Worm (Caenorhabditis elegans): ENCODE data around the gene F23A7.4.
"Not testable (repeated sequence)": the region's sequence is repeated elsewhere in the genome, so short reads cannot be mapped to it uniquely, and the experiment has no call there.

The F23A7.4 gene

ce11 chrX:16219710-16220109 lies 7.3 kb downstream of the F23A7.4 start, which contains the start of gene F23A7.3:
Gene F23A7.3 (plus strand): TSS chrX:16220010.
- TF ChIP-seq hlh-12 (tag; optimal IDR thresholded peaks at IDR 0.05); cebp-2 (GFP tag; IDR thresholded peaks at IDR 0.05); nfya-1 (tag; optimal IDR thresholded peaks at IDR 0.05; ENCODE audit: borderline replicate concordance, insufficient read depth): not testable (repeated sequence)

- no peak for TF ChIP-seq T26A5.8 (tag; optimal IDR thresholded peaks at IDR 0.05)
- TF ChIP-seq snpc-1.3 (tag; optimal IDR thresholded peaks at IDR 0.05; ENCODE audit: insufficient read depth): no peak
- no peak for TF ChIP-seq ztf-22 (GFP tag; optimal IDR thresholded peaks at IDR 0.05)
- no peak for TF ChIP-seq egl-44 (GFP tag; IDR thresholded peaks at IDR 0.05)
- TF ChIP-seq nfyb-1 (GFP tag; IDR thresholded peaks at IDR 0.05): no peak
- TF ChIP-seq F22D6.2 (tag; optimal IDR thresholded peaks at IDR 0.05): no peak
- no peak for TF ChIP-seq ztf-25 (GFP tag; IDR thresholded peaks at IDR 0.05)
Observed at ce11 chrX:16228622-16229021, 16.2 kb downstream of the F23A7.4 start, which contains the start of gene F23A7.5. Gene F23A7.5 (plus strand): TSS chrX:16228922.

DNA sequence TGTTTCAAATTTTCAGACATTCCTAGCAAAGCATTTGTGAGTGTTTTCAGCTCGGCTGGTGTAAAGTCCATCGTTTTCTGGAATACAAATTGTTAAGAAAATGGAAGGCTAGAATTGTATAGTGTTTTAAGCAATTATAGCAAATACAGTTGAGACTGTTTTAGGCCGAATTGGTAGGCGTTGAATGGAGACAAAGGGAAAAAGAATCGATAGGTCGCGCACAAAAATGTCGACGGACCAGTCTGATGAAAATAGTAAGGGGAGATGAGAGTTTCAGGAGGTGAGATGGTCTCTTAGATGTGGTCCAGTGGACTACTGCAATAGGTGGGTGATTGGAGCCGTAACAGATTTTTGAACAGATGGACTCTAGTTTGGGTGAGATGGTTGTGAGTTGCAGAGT lies 28.2 kb downstream of the F23A7.4 start:
- TF ChIP-seq ceh-100 (GFP tag; IDR thresholded peaks at IDR 0.05) (no peak), let-526 (GFP tag; IDR thresholded peaks at IDR 0.05) (no peak), lin-26 (GFP tag; IDR thresholded peaks at IDR 0.05) (no peak)

ce11 chrX:16243129-16243528 lies 30.7 kb downstream of the F23A7.4 start:
- TF ChIP-seq zfh-2 (GFP tag; conservative IDR thresholded peaks at IDR 0.05) (peak; percentile 81), C06A6.2 (GFP tag; conservative IDR thresholded peaks at IDR 0.05) (no peak)

DNA sequence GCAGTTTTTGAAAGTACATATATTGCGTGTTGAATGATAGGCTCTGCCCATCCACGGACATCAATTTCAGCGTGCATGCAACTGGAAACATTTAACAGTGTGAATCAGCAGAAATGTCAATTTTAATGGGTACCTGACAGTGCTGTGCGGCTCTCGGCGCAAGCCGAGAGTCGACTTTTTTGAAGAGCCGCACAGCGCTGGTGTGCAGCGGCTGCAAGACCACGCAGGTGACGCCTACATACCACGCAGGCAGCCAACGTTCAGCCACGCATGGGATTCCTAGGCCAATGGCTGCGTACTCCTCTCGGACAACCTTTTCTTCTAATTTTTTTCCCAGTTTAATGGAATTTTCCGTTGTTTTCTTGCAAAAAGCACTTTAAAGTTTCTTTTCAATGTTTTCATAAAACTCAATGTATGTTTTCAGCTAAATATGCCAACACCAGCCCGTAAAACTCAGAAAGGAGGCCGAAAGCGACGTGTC lies 32.4 kb downstream of the F23A7.4 start, which contains the start of gene W10G6.1:
W10G6.1 (plus strand) TSS at position 431 of the 481 bp plus-strand sequence.
- TF ChIP-seq zfh-2 (GFP tag; conservative IDR thresholded peaks at IDR 0.05) (peak; percentile 52; the same call in 1 of the 2 replicates), dox-1 (GFP tag; IDR thresholded peaks at IDR 0.05) (no peak), athp-1 (tag; optimal IDR thresholded peaks at IDR 0.05) (no peak), sea-2 (GFP tag; IDR thresholded peaks at IDR 0.05) (no peak)

- TF ChIP-seq nfya-2 (GFP tag; IDR thresholded peaks at IDR 0.05) (no peak), zfh-2 (GFP tag; conservative IDR thresholded peaks at IDR 0.05) (peak; percentile 25; the same call in 1 of the 2 replicates)
Observed at ce11 chrX:16250679-16251078, 38.3 kb downstream of the F23A7.4 start, which contains the start of gene W10G6.6. Gene W10G6.6 (minus strand): TSS chrX:16250779.

DNA sequence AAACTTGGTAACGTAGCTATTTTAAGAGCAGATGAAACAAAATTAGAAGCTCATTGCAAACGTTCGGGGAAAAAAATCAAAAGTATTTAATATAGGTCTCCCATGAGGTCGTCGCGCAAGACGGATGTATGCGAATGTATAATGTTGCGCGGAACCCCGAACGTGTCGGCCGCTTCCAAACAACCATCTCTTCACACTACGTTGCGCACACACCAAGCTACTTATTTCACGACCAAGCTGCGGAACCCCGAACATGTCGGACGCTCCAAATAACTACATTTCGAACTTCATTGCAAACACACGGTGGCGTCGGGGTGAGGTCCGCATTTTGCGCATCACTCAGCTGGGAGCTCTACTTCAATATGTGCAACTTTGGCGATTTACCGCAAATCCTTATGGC lies 46.1 kb downstream of the F23A7.4 start:
- TF ChIP-seq nhr-179 (tag; optimal IDR thresholded peaks at IDR 0.05) (no peak), snpc-4 (GFP tag; optimal IDR thresholded peaks at IDR 0.05) (no peak), snpc-4 (tag; optimal IDR thresholded peaks at IDR 0.05) (peak in 2 of 4 experiments; percentile 44 to 72)

- TF ChIP-seq atf-7 (tag; optimal IDR thresholded peaks at IDR 0.05) (peak; percentile 35), nhr-80 (tag; optimal IDR thresholded peaks at IDR 0.05) (peak; percentile 48), snpc-4 (GFP tag; optimal IDR thresholded peaks at IDR 0.05) (no peak), snpc-4 (tag; optimal IDR thresholded peaks at IDR 0.05) (no peak)
Observed at ce11 chrX:16260077-16260476, 47.7 kb downstream of the F23A7.4 start.

DNA sequence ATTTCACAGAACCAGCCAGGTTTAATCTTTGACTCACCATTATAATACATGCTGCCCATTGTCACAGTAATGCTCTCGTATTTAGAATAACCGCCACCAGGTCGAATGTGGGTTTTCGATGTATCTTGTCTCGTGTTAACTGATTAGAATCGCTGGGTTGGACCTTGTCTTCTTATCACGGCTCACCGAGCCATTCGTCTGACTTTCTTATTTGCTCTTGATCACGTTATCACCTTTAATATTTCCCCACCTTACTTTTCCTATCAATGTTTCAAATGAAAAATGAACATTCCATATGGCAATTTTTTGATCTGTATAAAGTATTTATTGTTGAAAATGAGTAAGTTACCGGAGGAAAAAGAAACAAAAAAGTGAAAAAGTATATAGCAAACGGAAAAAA lies 49.6 kb downstream of the F23A7.4 start, which contains the start of gene sgk-1:
sgk-1 (minus strand) TSS at position 130 of the 400 bp plus-strand sequence.
- peak; percentile 42 for TF ChIP-seq nhr-80 (tag; optimal IDR thresholded peaks at IDR 0.05)
- TF ChIP-seq tbx-9 (tag; optimal IDR thresholded peaks at IDR 0.05; ENCODE audit: borderline replicate concordance): no peak
- no peak for TF ChIP-seq tlf-1 (GFP tag; optimal IDR thresholded peaks at IDR 0.05)
- TF ChIP-seq ceh-40 (GFP tag; IDR thresholded peaks at IDR 0.05): no peak

All from whole organism, young adult.